Fruit fly (Drosophila melanogaster): ENCODE measurements around the gene CG43115.

Gene CG43115

dm6 chrX:6097578-6097977 lies 31.4 kb upstream of the CG43115 start (continued):
- TF ChIP-seq CG9797 (GFP tag; optimal IDR thresholded peaks at IDR 0.05) (no peak), knrl (GFP tag; IDR thresholded peaks at IDR 0.05; ENCODE audit: partially characterized antibody) (0 out of 3 replicates have a peak, but pooled peaks have one; percentile 37), PHDP (tag; optimal IDR thresholded peaks at IDR 0.05) (peak; percentile 79), CG1832 (GFP tag; optimal IDR thresholded peaks at IDR 0.05) (no peak), HLH4C (GFP tag; IDR thresholded peaks at IDR 0.05; ENCODE audit: partially characterized antibody) (peak; percentile 9; the same call in 1 of the 3 replicates), Hr3 (GFP tag; optimal IDR thresholded peaks at IDR 0.05) (peak; percentile 59), CG10321 (GFP tag; IDR thresholded peaks at IDR 0.05) (peak; percentile 31; the same call in 1 of the 2 replicates), Bgb (GFP tag; IDR thresholded peaks at IDR 0.05; ENCODE audit: partially characterized antibody) (peak; percentile 44; the same call in 1 of the 2 replicates), Bteb2 (GFP tag; optimal IDR thresholded peaks at IDR 0.05) (peak; percentile 49), amos (GFP tag; IDR thresholded peaks at IDR 0.05; ENCODE audit: partially characterized antibody) (no peak), ara (GFP tag; IDR thresholded peaks at IDR 0.05) (peak; percentile 91), CG7357 (GFP tag; IDR thresholded peaks at IDR 0.05) (peak; percentile 74), pros (GFP tag; optimal IDR thresholded peaks at IDR 0.05) (no peak), CG16779 (GFP tag; IDR thresholded peaks at IDR 0.05) (peak; percentile 84), CG1603 (tag; optimal IDR thresholded peaks at IDR 0.05) (peak; percentile 87), CG11723 (GFP tag; optimal IDR thresholded peaks at IDR 0.05) (peak; percentile 35), Jarid2 (GFP tag; optimal IDR thresholded peaks at IDR 0.05) (peak; percentile 17), E2f2 (GFP tag; IDR thresholded peaks at IDR 0.05) (peak; percentile 67), CG18476 (GFP tag; optimal IDR thresholded peaks at IDR 0.05) (peak; percentile 52), Atf6 (GFP tag; IDR thresholded peaks at IDR 0.05) (peak; percentile 86), CG9609 (GFP tag; optimal IDR thresholded peaks at IDR 0.05) (peak; percentile 79), CG14014 (GFP tag; IDR thresholded peaks at IDR 0.05) (peak; percentile 88), CG13775 (GFP tag; optimal IDR thresholded peaks at IDR 0.05) (peak; percentile 56), CG4424 (GFP tag; optimal IDR thresholded peaks at IDR 0.05) (peak; percentile 83), seq (GFP tag; IDR thresholded peaks at IDR 0.05) (peak; percentile 66), yki (optimal IDR thresholded peaks at IDR 0.05) (no peak), Neu2 (GFP tag; optimal IDR thresholded peaks at IDR 0.05; ENCODE audit: borderline replicate concordance) (no peak), corto (GFP tag; optimal IDR thresholded peaks at IDR 0.05) (peak; percentile 11), kay (GFP tag; optimal IDR thresholded peaks at IDR 0.05) (peak; percentile 46), CG11085 (GFP tag; IDR thresholded peaks at IDR 0.05) (peak; percentile 59), Usf (GFP tag; optimal IDR thresholded peaks at IDR 0.05) (peak; percentile 33), dysf (GFP tag; IDR thresholded peaks at IDR 0.05) (peak; percentile 93)

- no peak for TF ChIP-seq MBD-R2 (GFP tag; IDR thresholded peaks at IDR 0.05)
- TF ChIP-seq CG32772 (GFP tag; IDR thresholded peaks at IDR 0.05), result no peak
- TF ChIP-seq pfk (GFP tag; optimal IDR thresholded peaks at IDR 0.05), result no peak
- TF ChIP-seq CG13894 (tag; optimal IDR thresholded peaks at IDR 0.05), result peak; percentile 98
- TF ChIP-seq CG16815 (GFP tag; optimal IDR thresholded peaks at IDR 0.05), result no peak
- TF ChIP-seq CG34422 (GFP tag; IDR thresholded peaks at IDR 0.05), result no peak
Observed at dm6 chrX:6094599-6094998, 28.4 kb upstream of the CG43115 start.

dm6 chrX:6094078-6094477 lies 27.9 kb upstream of the CG43115 start:
- no peak for TF ChIP-seq chinmo (GFP tag; IDR thresholded peaks at IDR 0.05; ENCODE audit: partially characterized antibody)
- TF ChIP-seq Nf-YB (GFP tag; optimal IDR thresholded peaks at IDR 0.05), result no peak
- TF ChIP-seq NC2β (GFP tag; optimal IDR thresholded peaks at IDR 0.05), result no peak
- TF ChIP-seq Rfx (GFP tag; IDR thresholded peaks at IDR 0.05), result 0 out of 2 replicates have a peak, but pooled peaks have one; percentile 13
- no peak for TF ChIP-seq ind (GFP tag; optimal IDR thresholded peaks at IDR 0.05)
- TF ChIP-seq sens (GFP tag), result peak; percentile 35
- TF ChIP-seq Med (GFP tag), result peak; percentile 11

All from whole organism, embryonic.